Worm (Caenorhabditis elegans) whole organism, mixed stage, embryonic: ENCODE results near the gene Y17G9B.8.

Experiments used
- M03D4.4 ChIP-seq: sonication (generic microtip); optimal IDR thresholded peaks from 2 replicates; lab custom pipeline; 2017; ENCODE audit warnings: mild to moderate bottlenecking, missing genetic modification characterization, missing compliant biosample characterization
- bed-3 ChIP-seq: fragments of 200-800 bp; sonication (Bioruptor generic); optimal IDR thresholded peaks from 3 replicates; lab custom pipeline; 2018; ENCODE audit warnings: mild to moderate bottlenecking, missing genetic modification characterization, moderate library complexity, missing compliant biosample characterization
- blmp-1 ChIP-seq: fragments of 150-350 bp; optimal IDR thresholded peaks from 2 replicates; lab custom pipeline; 2014; ENCODE audit warnings: missing biosample characterization, missing genetic modification characterization
- ceh-39 ChIP-seq: fragments of 150-350 bp; optimal IDR thresholded peaks from 2 replicates; lab custom pipeline; 2014; ENCODE audit warnings: missing biosample characterization, missing genetic modification characterization
- ceh-43 ChIP-seq: fragments of 200-800 bp; sonication (Bioruptor generic); optimal IDR thresholded peaks from 2 replicates; lab custom pipeline; 2018; ENCODE audit warnings: mild to moderate bottlenecking, missing genetic modification characterization, moderate library complexity, missing compliant biosample characterization
- ceh-83 ChIP-seq: fragments of 200-800 bp; sonication (Bioruptor generic); optimal IDR thresholded peaks from 2 replicates; lab custom pipeline; 2018; ENCODE audit warnings: mild to moderate bottlenecking, missing genetic modification characterization, missing compliant biosample characterization
- ces-1 ChIP-seq: fragments of 150-350 bp; optimal IDR thresholded peaks from 2 replicates; lab custom pipeline; 2014; ENCODE audit warnings: missing biosample characterization, missing genetic modification reagents, missing genetic modification characterization
- cnd-1 ChIP-seq: fragments of 200-800 bp; sonication (Bioruptor generic); optimal IDR thresholded peaks from 2 replicates; lab custom pipeline; 2018; ENCODE audit warnings: mild to moderate bottlenecking, missing genetic modification characterization, missing compliant biosample characterization
- drap-1 ChIP-seq: fragments of 200-800 bp; sonication (Bioruptor generic); optimal IDR thresholded peaks from 3 replicates; lab custom pipeline; 2018; ENCODE audit warnings: mild to moderate bottlenecking, missing genetic modification characterization, missing compliant biosample characterization
- elt-1 ChIP-seq: sonication (generic microtip); optimal IDR thresholded peaks from 2 replicates; lab custom pipeline; 2017; ENCODE audit warnings: missing genetic modification characterization, mild to moderate bottlenecking, missing compliant biosample characterization, antibody characterized with exemption, moderate library complexity, borderline replicate concordance; ENCODE audit not compliant: insufficient read depth
- elt-3 ChIP-seq: fragments of 150-350 bp; optimal IDR thresholded peaks from 2 replicates; lab custom pipeline; 2014; ENCODE audit warnings: missing biosample characterization, missing genetic modification characterization
- flh-1 ChIP-seq: fragments of 200-800 bp; sonication (Bioruptor generic); optimal IDR thresholded peaks from 2 replicates; lab custom pipeline; 2018; ENCODE audit warnings: mild to moderate bottlenecking, missing genetic modification characterization, moderate library complexity, missing compliant biosample characterization
- ham-2 ChIP-seq: fragments of 200-800 bp; sonication (Bioruptor generic); optimal IDR thresholded peaks from 2 replicates; lab custom pipeline; 2018; ENCODE audit warnings: mild to moderate bottlenecking, missing genetic modification characterization, missing compliant biosample characterization
- hlh-1 ChIP-seq: fragments of 150-350 bp; optimal IDR thresholded peaks from 2 replicates; lab custom pipeline; 2014; ENCODE audit warnings: missing biosample characterization, missing genetic modification reagents, missing genetic modification characterization
- lin-13 ChIP-seq: fragments of 150-350 bp; optimal IDR thresholded peaks from 2 replicates; lab custom pipeline; 2014; ENCODE audit warnings: missing biosample characterization, missing genetic modification characterization
- lin-32 ChIP-seq: fragments of 200-800 bp; sonication (Bioruptor generic); optimal IDR thresholded peaks from 2 replicates; lab custom pipeline; 2018; ENCODE audit warnings: mild to moderate bottlenecking, missing genetic modification characterization, missing compliant biosample characterization
- lsy-2 ChIP-seq: fragments of 150-350 bp; optimal IDR thresholded peaks from 2 replicates; lab custom pipeline; 2014; ENCODE audit warnings: missing biosample characterization, missing genetic modification characterization
- mab-5 ChIP-seq: fragments of 150-350 bp; optimal IDR thresholded peaks from 2 replicates; lab custom pipeline; 2014; ENCODE audit warnings: missing biosample characterization, missing genetic modification characterization
- mep-1 ChIP-seq: fragments of 150-350 bp; optimal IDR thresholded peaks from 2 replicates; lab custom pipeline; 2017; ENCODE audit warnings: missing biosample characterization, missing genetic modification reagents, missing genetic modification characterization, inconsistent platforms
- nhr-12 ChIP-seq: fragments of 150-350 bp; optimal IDR thresholded peaks from 2 replicates; lab custom pipeline; 2014; ENCODE audit warnings: missing biosample characterization, missing genetic modification characterization
- nhr-2 ChIP-seq: fragments of 150-350 bp; optimal IDR thresholded peaks from 2 replicates; lab custom pipeline; 2014; ENCODE audit warnings: missing biosample characterization, missing genetic modification characterization
- nhr-237 ChIP-seq: fragments of 150-350 bp; optimal IDR thresholded peaks from 2 replicates; lab custom pipeline; 2014; ENCODE audit warnings: missing biosample characterization, missing genetic modification characterization
- nhr-28 ChIP-seq: fragments of 150-350 bp; optimal IDR thresholded peaks from 2 replicates; lab custom pipeline; 2014; ENCODE audit warnings: missing biosample characterization, missing genetic modification characterization
- nhr-76 ChIP-seq: sonication (generic microtip); optimal IDR thresholded peaks from 2 replicates; lab custom pipeline; 2017; ENCODE audit warnings: missing biosample characterization, missing genetic modification characterization
- pha-4 ChIP-seq: fragments of 150-350 bp; optimal IDR thresholded peaks from 2 replicates; lab custom pipeline; 2018; ENCODE audit warnings: missing biosample characterization, missing genetic modification reagents, missing genetic modification characterization
- sem-2 ChIP-seq: fragments of 200-800 bp; sonication (Bioruptor generic); optimal IDR thresholded peaks from 2 replicates; lab custom pipeline; 2018; ENCODE audit warnings: mild to moderate bottlenecking, missing genetic modification characterization, missing compliant biosample characterization
- snpc-4 ChIP-seq: fragments of 150-350 bp; optimal IDR thresholded peaks from 2 replicates; lab custom pipeline; 2014; ENCODE audit warnings: missing biosample characterization, missing genetic modification characterization
- sptf-1 ChIP-seq: sonication (generic microtip); optimal IDR thresholded peaks from 2 replicates; lab custom pipeline; 2017; ENCODE audit warnings: mild to moderate bottlenecking, missing genetic modification characterization, moderate library complexity, missing compliant biosample characterization
- tbx-8 ChIP-seq: fragments of 200-800 bp; sonication (Bioruptor generic); optimal IDR thresholded peaks from 2 replicates; lab custom pipeline; 2018; ENCODE audit warnings: mild to moderate bottlenecking, missing genetic modification characterization, moderate library complexity, missing compliant biosample characterization
- unc-39 ChIP-seq: fragments of 150-350 bp; optimal IDR thresholded peaks from 2 replicates; lab custom pipeline; 2014; ENCODE audit warnings: missing biosample characterization, missing genetic modification characterization
- zip-8 ChIP-seq: fragments of 150-350 bp; optimal IDR thresholded peaks from 2 replicates; lab custom pipeline; 2014; ENCODE audit warnings: missing biosample characterization, missing genetic modification characterization
- ztf-11 ChIP-seq: fragments of 150-350 bp; optimal IDR thresholded peaks from 2 replicates; lab custom pipeline; 2014; ENCODE audit warnings: missing biosample characterization, missing genetic modification characterization

The Y17G9B.8 gene

ce11 chrIV:4758659-4759058, at the start of gene Y17G9B.8:
Gene Y17G9B.8 (minus strand): TSS chrIV:4758840.
- TF ChIP-seq nhr-28 (tag; lab: Kevin White, UChicago), result no peak
- TF ChIP-seq sptf-1 (tag; lab: Kevin White, UChicago), result peak; percentile 9

- TF ChIP-seq ceh-83 (GFP tag; lab: Kevin White, UChicago) (no peak), elt-1 (tag; lab: Kevin White, UChicago) (no peak), nhr-12 (tag; lab: Kevin White, UChicago) (no peak), pha-4 (tag; lab: Kevin White, UChicago) (no peak), ceh-43 (no peak), snpc-4 (tag; lab: Kevin White, UChicago) (no peak), unc-39 (no peak), sem-2 (GFP tag; lab: Kevin White, UChicago) (no peak), lin-32 (GFP tag; lab: Kevin White, UChicago) (no peak), lsy-2 (tag; lab: Kevin White, UChicago) (no peak), cnd-1 (tag; lab: Kevin White, UChicago) (no peak), sptf-1 (tag; lab: Kevin White, UChicago) (no peak), tbx-8 (GFP tag; lab: Kevin White, UChicago) (no peak), ces-1 (no peak), zip-8 (tag; lab: Kevin White, UChicago) (no peak)
These were observed 48.6 kb upstream of the Y17G9B.8 start, which contains the start of gene H06H21.11 for ce11 chrIV:4807219-4807618. Gene H06H21.11 (minus strand): TSS chrIV:4807319.

ce11 chrIV:4806486-4806885, 47.8 kb upstream of the Y17G9B.8 start, which contains the start of gene dpf-5:
Gene dpf-5 (minus strand): TSS chrIV:4806586.
- no peak for TF ChIP-seq flh-1
- no peak for TF ChIP-seq snpc-4 (tag; lab: Kevin White, UChicago)
- TF ChIP-seq zip-8 (tag; lab: Kevin White, UChicago), result no peak
- TF ChIP-seq hlh-1 (tag; lab: Kevin White, UChicago), result no peak
- TF ChIP-seq lin-32 (GFP tag; lab: Kevin White, UChicago), result no peak
- TF ChIP-seq ztf-11 (tag; lab: Kevin White, UChicago), result no peak
- no peak for TF ChIP-seq cnd-1 (tag; lab: Kevin White, UChicago)
- TF ChIP-seq lsy-2 (tag; lab: Kevin White, UChicago), result no peak
- no peak for TF ChIP-seq mep-1
- TF ChIP-seq nhr-12 (tag; lab: Kevin White, UChicago), result no peak
- TF ChIP-seq sem-2 (GFP tag; lab: Kevin White, UChicago), result no peak
- no peak for TF ChIP-seq M03D4.4 (tag; lab: Kevin White, UChicago)
- no peak for TF ChIP-seq tbx-8 (GFP tag; lab: Kevin White, UChicago)
- TF ChIP-seq nhr-2 (tag; lab: Kevin White, UChicago), result no peak

ce11 chrIV:4802494-4802893, 43.9 kb upstream of the Y17G9B.8 start, which contains the start of gene dpf-7:
Gene dpf-7 (minus strand): TSS chrIV:4802594.
- TF ChIP-seq drap-1 (no peak), cnd-1 (tag; lab: Kevin White, UChicago) (no peak), M03D4.4 (tag; lab: Kevin White, UChicago) (no peak), tbx-8 (GFP tag; lab: Kevin White, UChicago) (no peak), ham-2 (no peak), nhr-12 (tag; lab: Kevin White, UChicago) (no peak), nhr-237 (tag; lab: Kevin White, UChicago) (no peak)

ce11 chrIV:4799114-4799513, 40.5 kb upstream of the Y17G9B.8 start, which contains the start of gene eor-1:
Gene eor-1 (minus strand): TSS chrIV:4799178.
- TF ChIP-seq ceh-39 (tag; lab: Kevin White, UChicago) (peak; percentile 89), lin-13 (no peak), ceh-83 (GFP tag; lab: Kevin White, UChicago) (peak; percentile 14), mab-5 (tag; lab: Kevin White, UChicago) (no peak), elt-3 (tag; lab: Kevin White, UChicago) (no peak), nhr-2 (tag; lab: Kevin White, UChicago) (no peak), nhr-76 (tag; lab: Kevin White, UChicago) (no peak), ham-2 (no peak), hlh-1 (tag; lab: Kevin White, UChicago) (no peak), ceh-43 (no peak), blmp-1 (tag; lab: Kevin White, UChicago) (no peak), nhr-237 (tag; lab: Kevin White, UChicago) (peak; percentile 12), ces-1 (peak; percentile 63), lsy-2 (tag; lab: Kevin White, UChicago) (peak; percentile 31), mep-1 (peak; percentile 0), drap-1 (no peak), ztf-11 (tag; lab: Kevin White, UChicago) (no peak), bed-3 (GFP tag; lab: Kevin White, UChicago) (no peak), nhr-12 (tag; lab: Kevin White, UChicago) (no peak), M03D4.4 (tag; lab: Kevin White, UChicago) (no peak), flh-1 (no peak)
